Fruit fly (Drosophila melanogaster): ENCODE data around the gene CG10864.

CG10864 gene

DNA sequence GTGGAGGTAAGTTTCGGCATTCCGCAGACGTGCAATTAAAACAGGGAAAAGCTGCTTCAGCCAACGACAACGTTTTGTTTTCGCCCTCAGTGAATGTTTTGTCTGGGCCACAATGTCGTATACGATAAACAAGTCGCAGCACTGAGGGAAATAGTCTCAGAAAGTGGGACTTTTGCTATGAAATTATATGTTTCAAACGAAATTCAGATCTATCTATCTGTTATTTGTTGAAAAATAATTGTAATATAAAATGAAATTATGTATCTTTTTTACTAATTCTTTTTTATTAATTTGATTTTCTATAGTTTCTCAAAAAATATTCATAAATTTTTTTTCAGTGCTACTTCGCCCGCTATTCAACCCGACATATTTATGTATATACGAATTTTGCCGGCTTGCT, 18.0 kb downstream of the CG10864 start (continued):
- TF ChIP-seq Doc3 (GFP tag; IDR thresholded peaks at IDR 0.05; ENCODE audit: partially characterized antibody) (no peak), CG4404 (GFP tag; IDR thresholded peaks at IDR 0.05) (no peak), zf30C (GFP tag; optimal IDR thresholded peaks at IDR 0.05) (peak; percentile 28), tin (GFP tag; optimal IDR thresholded peaks at IDR 0.05) (peak; percentile 16), CG12155 (GFP tag; optimal IDR thresholded peaks at IDR 0.05) (no peak), dan (GFP tag; IDR thresholded peaks at IDR 0.05) (no peak), CG12071 (GFP tag; optimal IDR thresholded peaks at IDR 0.05) (no peak), HmgD (GFP tag; optimal IDR thresholded peaks at IDR 0.05) (no peak), CG8290 (GFP tag; optimal IDR thresholded peaks at IDR 0.05) (no peak), CG8290 (tag; optimal IDR thresholded peaks at IDR 0.05) (no peak), wdn (GFP tag; IDR thresholded peaks at IDR 0.05) (no peak), chn (GFP tag; optimal IDR thresholded peaks at IDR 0.05) (no peak), Ets65A (GFP tag) (peak; percentile 43), ham (GFP tag; IDR thresholded peaks at IDR 0.05) (no peak), CG2889 (GFP tag; IDR thresholded peaks at IDR 0.05) (peak; percentile 41; the same call in 1 of the 3 replicates), pzg (GFP tag; optimal IDR thresholded peaks at IDR 0.05) (no peak), da (GFP tag; optimal IDR thresholded peaks at IDR 0.05) (no peak), p53 (GFP tag; optimal IDR thresholded peaks at IDR 0.05) (no peak), CG2116 (GFP tag; optimal IDR thresholded peaks at IDR 0.05) (no peak), Taf1 (GFP tag; IDR thresholded peaks at IDR 0.05) (no peak), lbe (GFP tag; optimal IDR thresholded peaks at IDR 0.05) (peak; percentile 62), Abd-B (GFP tag; optimal IDR thresholded peaks at IDR 0.05) (no peak), unpg (GFP tag; optimal IDR thresholded peaks at IDR 0.05) (peak; percentile 72), hth (optimal IDR thresholded peaks at IDR 0.05) (no peak), Oli (tag; optimal IDR thresholded peaks at IDR 0.05) (peak; percentile 50), E2f1 (GFP tag; IDR thresholded peaks at IDR 0.05) (no peak), Mes4 (GFP tag; optimal IDR thresholded peaks at IDR 0.05) (no peak), chif (GFP tag; optimal IDR thresholded peaks at IDR 0.05) (no peak), CG5245 (GFP tag; optimal IDR thresholded peaks at IDR 0.05) (no peak), Sry-β (GFP tag; optimal IDR thresholded peaks at IDR 0.05) (no peak), CG12104 (GFP tag; optimal IDR thresholded peaks at IDR 0.05) (no peak), CG4820 (GFP tag; optimal IDR thresholded peaks at IDR 0.05) (no peak), twi (tag; optimal IDR thresholded peaks at IDR 0.05) (no peak), D (optimal IDR thresholded peaks at IDR 0.05) (no peak), D (GFP tag; optimal IDR thresholded peaks at IDR 0.05) (no peak), Neu2 (GFP tag; optimal IDR thresholded peaks at IDR 0.05; ENCODE audit: borderline replicate concordance) (no peak), CG15269 (tag; optimal IDR thresholded peaks at IDR 0.05) (no peak), jumu (GFP tag; optimal IDR thresholded peaks at IDR 0.05) (no peak), slou (GFP tag; optimal IDR thresholded peaks at IDR 0.05) (no peak), nerfin-2 (GFP tag; IDR thresholded peaks at IDR 0.05; ENCODE audit: partially characterized antibody) (no peak), CTCF (GFP tag; optimal IDR thresholded peaks at IDR 0.05) (no peak), esg (GFP tag; conservative IDR thresholded peaks at IDR 0.05) (no peak), wek (GFP tag; optimal IDR thresholded peaks at IDR 0.05) (no peak), CG6689 (GFP tag; IDR thresholded peaks at IDR 0.05) (peak; percentile 71), Hr39 (optimal IDR thresholded peaks at IDR 0.05) (no peak), CG42726 (GFP tag; IDR thresholded peaks at IDR 0.05; ENCODE audit: partially characterized antibody) (no peak), HLH54F (GFP tag; optimal IDR thresholded peaks at IDR 0.05) (no peak), sens-2 (GFP tag; IDR thresholded peaks at IDR 0.05) (no peak), E2f2 (GFP tag; IDR thresholded peaks at IDR 0.05) (peak; percentile 36; the same call in 1 of the 2 replicates), HmgZ (tag; optimal IDR thresholded peaks at IDR 0.05) (peak; percentile 31), Fer2 (tag; optimal IDR thresholded peaks at IDR 0.05) (no peak), Sry-δ (GFP tag; optimal IDR thresholded peaks at IDR 0.05) (no peak), CG14014 (GFP tag; IDR thresholded peaks at IDR 0.05) (peak; percentile 65), Fer1 (GFP tag; optimal IDR thresholded peaks at IDR 0.05) (no peak), CG31224 (GFP tag; IDR thresholded peaks at IDR 0.05) (0 out of 2 replicates have a peak, but pooled peaks have one; percentile 37)

Measured in whole organism, embryonic.